Worm (Caenorhabditis elegans) whole organism, L4 larva: ENCODE measurements around the gene R11F4.2.

Source experiments
- D1046.2 ChIP-seq: fragments of 200-800 bp; sonication (Bioruptor generic); IDR thresholded peaks from 2 replicates; pipeline ENCODE4 v1.3.6; 2022; ENCODE audit warnings: missing genetic modification characterization, missing compliant biosample characterization
- T20F7.1 ChIP-seq: fragments of 200-800 bp; sonication (Bioruptor generic); optimal IDR thresholded peaks from 2 replicates; lab custom pipeline; 2018; ENCODE audit warnings: mild to moderate bottlenecking, missing genetic modification characterization, missing compliant biosample characterization
- Y105C5A.15 ChIP-seq: fragments of 200-800 bp; sonication (Bioruptor generic); IDR thresholded peaks from 2 replicates; pipeline ENCODE4 v1.3.6; 2022; ENCODE audit warnings: missing genetic modification characterization, missing compliant biosample characterization
- Y48G9A.11 ChIP-seq: fragments of 200-800 bp; sonication (Bioruptor generic); IDR thresholded peaks from 2 replicates; pipeline ENCODE4 v1.3.6; 2022; ENCODE audit warnings: missing genetic modification reagents, missing genetic modification characterization, missing compliant biosample characterization
- ZK337.2 ChIP-seq: fragments of 200-800 bp; sonication (Bioruptor generic); IDR thresholded peaks from 2 replicates; pipeline ENCODE4 v1.3.6; 2022; ENCODE audit warnings: missing genetic modification reagents, missing genetic modification characterization, missing compliant biosample characterization
- aha-1 ChIP-seq: fragments of 150-350 bp; peaks from one replicate; lab custom pipeline; 2014; ENCODE audit warnings: missing biosample characterization, missing genetic modification characterization
- attf-4 ChIP-seq: sonication (generic microtip); optimal IDR thresholded peaks from 3 replicates; lab custom pipeline; 2017; ENCODE audit warnings: missing biosample characterization, missing genetic modification characterization
- ctbp-1 ChIP-seq: fragments of 200-800 bp; sonication (Bioruptor generic); IDR thresholded peaks from 2 replicates; pipeline ENCODE4 v1.3.6; 2022; ENCODE audit warnings: missing genetic modification reagents, missing genetic modification characterization, missing compliant biosample characterization
- daf-12 ChIP-seq: fragments of 150-350 bp; optimal IDR thresholded peaks from 2 replicates; lab custom pipeline; 2014; ENCODE audit warnings: missing biosample characterization, missing genetic modification reagents, missing genetic modification characterization
- dmd-9 ChIP-seq: fragments of 200-800 bp; sonication (Bioruptor generic); IDR thresholded peaks from 2 replicates; pipeline ENCODE4 v1.3.6; 2022; ENCODE audit warnings: missing genetic modification reagents, missing genetic modification characterization, missing compliant biosample characterization
- duxl-1 ChIP-seq: sonication (generic microtip); optimal IDR thresholded peaks from 2 replicates; lab custom pipeline; 2016; ENCODE audit warnings: mild to moderate bottlenecking, missing genetic modification characterization, moderate library complexity, missing compliant biosample characterization; ENCODE audit not compliant: poor library complexity
- gei-8 ChIP-seq: fragments of 200-800 bp; sonication (Bioruptor generic); optimal IDR thresholded peaks from 2 replicates; lab custom pipeline; 2018; ENCODE audit warnings: mild to moderate bottlenecking, missing genetic modification characterization, missing compliant biosample characterization
- hif-1 ChIP-seq, 2 experiments: sonication (generic microtip); optimal IDR thresholded peaks; 2 replicates each; lab custom pipeline; 2016 to 2017; ENCODE audit warnings: missing compliant biosample characterization in 2 of 2, missing genetic modification characterization in 2 of 2, missing genetic modification reagents in 2 of 2, missing genotype in 2 of 2, mild to moderate bottlenecking in 1 of 2
- hlh-30 ChIP-seq: sonication (generic microtip); optimal IDR thresholded peaks from 2 replicates; lab custom pipeline; 2017; ENCODE audit warnings: antibody characterized with exemption, mild to moderate bottlenecking, missing genetic modification characterization, missing compliant biosample characterization; ENCODE audit not compliant: insufficient read depth
- jun-1 ChIP-seq: fragments of 150-350 bp; optimal IDR thresholded peaks from 2 replicates; lab custom pipeline; 2014; ENCODE audit warnings: missing biosample characterization, missing genetic modification reagents, missing genetic modification characterization
- lin-15B ChIP-seq: fragments of 150-350 bp; sonication (generic microtip); optimal IDR thresholded peaks from 3 replicates; lab custom pipeline; 2014; ENCODE audit warnings: missing biosample characterization, missing genetic modification characterization
- lin-38 ChIP-seq: fragments of 200-800 bp; sonication (Bioruptor generic); IDR thresholded peaks from 2 replicates; pipeline ENCODE4 v1.3.6; 2022; ENCODE audit warnings: missing genetic modification reagents, missing genetic modification characterization, missing compliant biosample characterization
- lin-39 ChIP-seq: fragments of 150-350 bp; optimal IDR thresholded peaks from 2 replicates; lab custom pipeline; 2014; ENCODE audit warnings: missing biosample characterization, missing genetic modification reagents, missing genetic modification characterization
- lir-3 ChIP-seq: sonication (generic microtip); optimal IDR thresholded peaks from 2 replicates; lab custom pipeline; 2016; ENCODE audit warnings: mild to moderate bottlenecking, missing genetic modification characterization, missing compliant biosample characterization
- nhr-11 ChIP-seq: fragments of 150-350 bp; optimal IDR thresholded peaks from 2 replicates; lab custom pipeline; 2014; ENCODE audit warnings: missing biosample characterization, missing genetic modification characterization
- nhr-42 ChIP-seq: fragments of 200-800 bp; sonication (Bioruptor generic); IDR thresholded peaks from 2 replicates; pipeline ENCODE4 v1.3.6; 2022; ENCODE audit warnings: missing genetic modification characterization, missing compliant biosample characterization
- nhr-6 ChIP-seq: fragments of 150-350 bp; optimal IDR thresholded peaks from 2 replicates; lab custom pipeline; 2014; ENCODE audit warnings: missing biosample characterization, missing genetic modification characterization
- pha-4 ChIP-seq, 2 experiments: fragments of 150-350 bp in 1 of 2; fragments of 200-800 bp in 1 of 2; sonication (Bioruptor generic) in 1 of 2; IDR thresholded peaks in 1 of 2; optimal IDR thresholded peaks in 1 of 2; 2 replicates each; pipeline versions ENCODE4 v1.3.6 to Lab custom; 2014 to 2022; ENCODE audit warnings: missing genetic modification characterization in 2 of 2, missing genetic modification reagents in 2 of 2, missing biosample characterization in 1 of 2, missing compliant biosample characterization in 1 of 2
- sdz-12 ChIP-seq: fragments of 200-800 bp; sonication (Bioruptor generic); optimal IDR thresholded peaks from 2 replicates; lab custom pipeline; 2018; ENCODE audit warnings: mild to moderate bottlenecking, missing genetic modification characterization, missing compliant biosample characterization
- skn-1 ChIP-seq: fragments of 150-350 bp; optimal IDR thresholded peaks from 2 replicates; lab custom pipeline; 2014; ENCODE audit warnings: missing biosample characterization, missing genetic modification characterization
- snpc-1.2 ChIP-seq: fragments of 200-800 bp; sonication (Bioruptor generic); IDR thresholded peaks from 2 replicates; pipeline ENCODE4 v1.3.6; 2022; ENCODE audit warnings: missing genetic modification reagents, missing genetic modification characterization, missing compliant biosample characterization
- tra-1 ChIP-seq: fragments of 200-800 bp; sonication (Bioruptor generic); IDR thresholded peaks from 2 replicates; pipeline ENCODE4 v1.3.6; 2022; ENCODE audit warnings: missing genetic modification reagents, missing genetic modification characterization, missing compliant biosample characterization
- unc-39 ChIP-seq: sonication (generic microtip); optimal IDR thresholded peaks from 2 replicates; lab custom pipeline; 2017; ENCODE audit warnings: missing biosample characterization, missing genetic modification characterization
- unc-62 ChIP-seq, 3 experiments: fragments of 150-350 bp in 1 of 3; sonication (generic microtip); optimal IDR thresholded peaks in 2 of 3; peaks in 1 of 3; 1 replicate in 1 of 3; 2 replicates in 2 of 3; lab custom pipeline; 2014 to 2017; ENCODE audit warnings: missing biosample characterization in 3 of 3, missing genetic modification characterization in 3 of 3, missing genetic modification reagents in 3 of 3, missing genotype in 1 of 3
- vab-7 ChIP-seq: fragments of 200-800 bp; sonication (Bioruptor generic); IDR thresholded peaks from 2 replicates; pipeline ENCODE4 v1.3.6; 2022; ENCODE audit warnings: missing genetic modification reagents, missing genetic modification characterization, missing compliant biosample characterization
- zip-11 ChIP-seq: fragments of 200-800 bp; sonication (Bioruptor generic); IDR thresholded peaks from 2 replicates; pipeline ENCODE4 v1.3.6; 2022; ENCODE audit warnings: missing genetic modification characterization, missing compliant biosample characterization
- zip-2 ChIP-seq: fragments of 150-350 bp; optimal IDR thresholded peaks from 2 replicates; lab custom pipeline; 2014; ENCODE audit warnings: missing biosample characterization, missing genetic modification characterization
- ztf-7 ChIP-seq: fragments of 150-350 bp; optimal IDR thresholded peaks from 2 replicates; lab custom pipeline; 2014; ENCODE audit warnings: missing biosample characterization, missing genetic modification characterization

Gene R11F4.2

ce11 chrII:4051196-4051595 lies 31.7 kb upstream of the R11F4.2 start:
- peak; percentile 27; the same call in 1 of the 2 replicates for TF ChIP-seq Y48G9A.11 (GFP tag; lab: Robert Waterston, UW)

ce11 chrII:4062477-4062876 lies 20.4 kb upstream of the R11F4.2 start, which contains the start of gene gadr-4:
TSS of gene gadr-4 (minus strand) at chrII:4062577.
- TF ChIP-seq pha-4 (GFP tag; IDR thresholded peaks at IDR 0.05; lab: Robert Waterston, UW) = no peak
- TF ChIP-seq pha-4 (tag; optimal IDR thresholded peaks at IDR 0.05; lab: Kevin White, UChicago) = no peak
- TF ChIP-seq dmd-9 (GFP tag; lab: Robert Waterston, UW) = no peak
- TF ChIP-seq skn-1 = no peak
- TF ChIP-seq unc-39 (tag; lab: Kevin White, UChicago) = no peak
- no peak for TF ChIP-seq sdz-12 (GFP tag; lab: Kevin White, UChicago)

ce11 chrII:4063997-4064396 lies 18.9 kb upstream of the R11F4.2 start, which contains the start of gene fbxb-118:
TSS of gene fbxb-118 (minus strand) at chrII:4064097.
- TF ChIP-seq duxl-1 (tag; lab: Kevin White, UChicago) (no peak), vab-7 (no peak), lin-38 (GFP tag; lab: Robert Waterston, UW) (no peak), zip-2 (tag; lab: Kevin White, UChicago) (no peak), Y105C5A.15 (GFP tag; lab: Robert Waterston, UW) (no peak), D1046.2 (GFP tag; lab: Robert Waterston, UW) (no peak), daf-12 (no peak), gei-8 (GFP tag; lab: Kevin White, UChicago) (no peak)
- TF ChIP-seq, all 104 proteins: peak for 0

- no peak for TF ChIP-seq nhr-42 (GFP tag; lab: Robert Waterston, UW)
- no peak for TF ChIP-seq aha-1 (tag; lab: Kevin White, UChicago)
- no peak for TF ChIP-seq nhr-6 (tag; lab: Kevin White, UChicago)
- no peak for TF ChIP-seq lir-3
- TF ChIP-seq lin-39 (tag; lab: Kevin White, UChicago) = no peak
- TF ChIP-seq ztf-7 (tag; lab: Kevin White, UChicago) = no peak
- TF ChIP-seq unc-62 (GFP tag; optimal IDR thresholded peaks at IDR 0.05 in 1 of 2; lab: Kevin White, UChicago) = no peak
- no peak for TF ChIP-seq unc-62 (tag; optimal IDR thresholded peaks at IDR 0.05; lab: Kevin White, UChicago)
- TF ChIP-seq zip-2 (tag; lab: Kevin White, UChicago) = no peak
- no peak for TF ChIP-seq jun-1
- no peak for TF ChIP-seq zip-11
- no peak for TF ChIP-seq ZK337.2 (GFP tag; lab: Robert Waterston, UW)
- TF ChIP-seq tra-1 = no peak
- no peak for TF ChIP-seq hlh-30 (tag; lab: Kevin White, UChicago)
- no peak for TF ChIP-seq attf-4
- no peak for TF ChIP-seq lin-15B
These were observed 15.6 kb upstream of the R11F4.2 start, which contains the start of gene W06A11.1 for ce11 chrII:4067258-4067657. TSS of gene W06A11.1 (plus strand) at chrII:4067558.

- TF ChIP-seq hif-1 (tag; optimal IDR thresholded peaks at IDR 0.05; lab: Kevin White, UChicago) = no peak
- no peak for TF ChIP-seq nhr-42 (GFP tag; lab: Robert Waterston, UW)
- TF ChIP-seq ctbp-1 (GFP tag; lab: Robert Waterston, UW) = no peak
- TF ChIP-seq snpc-1.2 (GFP tag; lab: Robert Waterston, UW) = no peak
- TF ChIP-seq nhr-11 = no peak
- TF ChIP-seq aha-1 (tag; lab: Kevin White, UChicago) = peak; percentile 92
- TF ChIP-seq T20F7.1 = no peak
These were observed 14.7 kb upstream of the R11F4.2 start for ce11 chrII:4068141-4068540.
